Fruit fly (Drosophila melanogaster) whole organism, embryonic: ENCODE measurements around the gene ng2.
A peak's percentile ranks its signal among the peaks of the same experiment; 100 is the strongest.

Experiments
- Bdp1 ChIP-seq: fragments of 200-800 bp; sonication (Bioruptor generic); optimal IDR thresholded peaks from 3 replicates; lab custom pipeline; 2016; ENCODE audit warnings: missing biosample characterization, missing genetic modification characterization
- Blimp-1 ChIP-seq: fragments of 200-800 bp; sonication (Bioruptor generic); optimal IDR thresholded peaks from 3 replicates; lab custom pipeline; 2018; ENCODE audit warnings: missing biosample characterization, missing genetic modification characterization, mild to moderate bottlenecking, moderate library complexity, missing genetic modification reagents
- CG10209 ChIP-seq: fragments of 200-800 bp; sonication (Bioruptor generic); optimal IDR thresholded peaks from 3 replicates; lab custom pipeline; 2017; ENCODE audit warnings: missing biosample characterization, mild to moderate bottlenecking, missing genetic modification characterization, missing genetic modification reagents
- CG11504 ChIP-seq: fragments of 200-800 bp; sonication (Bioruptor generic); optimal IDR thresholded peaks from 3 replicates; lab custom pipeline; 2019; ENCODE audit warnings: missing biosample characterization, mild to moderate bottlenecking, missing genetic modification characterization, moderate library complexity
- CG13624 ChIP-seq: fragments of 200-800 bp; sonication (Bioruptor generic); optimal IDR thresholded peaks from 2 replicates; lab custom pipeline; 2016; ENCODE audit warnings: missing biosample characterization, missing genetic modification characterization
- CG14050 ChIP-seq: fragments of 200-800 bp; sonication (Bioruptor generic); IDR thresholded peaks from 3 replicates; pipeline ENCODE4 v1.3.6; 2022; ENCODE audit warnings: missing biosample characterization, missing genetic modification characterization
- CG18599 ChIP-seq: fragments of 200-800 bp; sonication (Bioruptor generic); optimal IDR thresholded peaks from 3 replicates; lab custom pipeline; 2017; ENCODE audit warnings: missing biosample characterization, missing genetic modification characterization, mild to moderate bottlenecking, moderate library complexity, missing genetic modification reagents
- CG2678 ChIP-seq: fragments of 200-800 bp; sonication (Bioruptor generic); optimal IDR thresholded peaks from 3 replicates; lab custom pipeline; 2019; ENCODE audit warnings: missing biosample characterization, mild to moderate bottlenecking, missing genetic modification characterization, moderate library complexity
- CG3281 ChIP-seq: fragments of 200-800 bp; sonication (Bioruptor generic); optimal IDR thresholded peaks from 3 replicates; lab custom pipeline; 2017; ENCODE audit warnings: missing biosample characterization, mild to moderate bottlenecking, missing genetic modification characterization
- CG34376 ChIP-seq: fragments of 200-800 bp; sonication (Bioruptor generic); optimal IDR thresholded peaks from 2 replicates; lab custom pipeline; 2018; ENCODE audit warnings: missing biosample characterization, mild to moderate bottlenecking, missing genetic modification characterization
- CG7839 ChIP-seq: fragments of 200-800 bp; sonication (Bioruptor generic); optimal IDR thresholded peaks from 3 replicates; lab custom pipeline; 2018; ENCODE audit warnings: missing biosample characterization, mild to moderate bottlenecking, missing genetic modification characterization, moderate library complexity
- CG8924 ChIP-seq: fragments of 200-800 bp; optimal IDR thresholded peaks from 3 replicates; lab custom pipeline; 2019; ENCODE audit warnings: missing biosample characterization, mild to moderate bottlenecking, missing genetic modification characterization, moderate library complexity
- CG9215 ChIP-seq: fragments of 200-800 bp; sonication (Bioruptor generic); IDR thresholded peaks from 2 replicates; pipeline ENCODE4 v1.3.6; 2022; ENCODE audit warnings: missing biosample characterization, missing genetic modification characterization
- CG9727 ChIP-seq: fragments of 200-800 bp; sonication (Bioruptor generic); optimal IDR thresholded peaks from 3 replicates; lab custom pipeline; 2017; ENCODE audit warnings: missing biosample characterization, mild to moderate bottlenecking, missing genetic modification characterization
- Camta ChIP-seq: fragments of 200-800 bp; sonication (Bioruptor generic); optimal IDR thresholded peaks from 2 replicates; lab custom pipeline; 2016; ENCODE audit warnings: missing biosample characterization, missing genetic modification characterization
- CkIIα-i1 ChIP-seq: fragments of 200-800 bp; sonication (Bioruptor generic); IDR thresholded peaks from 2 replicates; pipeline ENCODE4 v1.3.6; 2022; ENCODE audit warnings: missing biosample characterization, missing genetic modification characterization
- CoRest ChIP-seq: fragments of 200-800 bp; sonication (Bioruptor generic); optimal IDR thresholded peaks from 3 replicates; lab custom pipeline; 2018; ENCODE audit warnings: missing biosample characterization, mild to moderate bottlenecking, missing genetic modification characterization, moderate library complexity
- Fer1 ChIP-seq: fragments of 200-800 bp; sonication (Bioruptor generic); optimal IDR thresholded peaks from 2 replicates; lab custom pipeline; 2017; ENCODE audit warnings: missing biosample characterization, mild to moderate bottlenecking, missing genetic modification characterization
- H2.0 ChIP-seq: fragments of 200-800 bp; sonication (Bioruptor generic); IDR thresholded peaks from 2 replicates; pipeline ENCODE4 v1.3.6; 2022; ENCODE audit warnings: missing biosample characterization, missing genetic modification characterization
- HLH3B ChIP-seq: fragments of 200-800 bp; sonication (Bioruptor generic); IDR thresholded peaks from 2 replicates; pipeline ENCODE4 v1.3.6; 2022; ENCODE audit warnings: missing biosample characterization, missing genetic modification characterization
- Hey ChIP-seq: fragments of 200-800 bp; sonication (Bioruptor generic); optimal IDR thresholded peaks from 3 replicates; lab custom pipeline; 2018; ENCODE audit warnings: missing biosample characterization, mild to moderate bottlenecking, missing genetic modification characterization
- Jarid2 ChIP-seq: fragments of 200-800 bp; sonication (Bioruptor generic); optimal IDR thresholded peaks from 3 replicates; lab custom pipeline; 2017; ENCODE audit warnings: mild to moderate bottlenecking, missing biosample characterization, missing genetic modification reagents, missing genetic modification characterization
- Mad ChIP-seq: fragments of 200-800 bp; sonication (Bioruptor generic); optimal IDR thresholded peaks from 2 replicates; lab custom pipeline; 2016; ENCODE audit warnings: missing biosample characterization, missing genetic modification characterization
- Meics ChIP-seq: fragments of 200-800 bp; sonication (Bioruptor generic); optimal IDR thresholded peaks from 2 replicates; lab custom pipeline; 2017; ENCODE audit warnings: missing biosample characterization, mild to moderate bottlenecking, missing genetic modification characterization
- Myb ChIP-seq: fragments of 200-800 bp; sonication (Bioruptor generic); optimal IDR thresholded peaks from 2 replicates; lab custom pipeline; 2016; ENCODE audit warnings: missing biosample characterization, missing genetic modification characterization
- Neu2 ChIP-seq: fragments of 200-800 bp; sonication (Bioruptor generic); optimal IDR thresholded peaks from 3 replicates; lab custom pipeline; 2016; ENCODE audit warnings: missing biosample characterization, missing genetic modification characterization, borderline replicate concordance
- Trl ChIP-seq, 3 experiments: fragments of >200 bp in 2 of 3; fragments of 200-800 bp in 1 of 3; sonication (Bioruptor generic) in 1 of 3; optimal IDR thresholded peaks; 2 replicates in 1 of 3; 3 replicates in 2 of 3; lab custom pipeline; 2016 to 2017; ENCODE audit warnings: missing biosample characterization in 1 of 3, missing genetic modification characterization in 1 of 3
- Usf ChIP-seq: fragments of 200-800 bp; sonication (Bioruptor generic); optimal IDR thresholded peaks from 2 replicates; lab custom pipeline; 2017; ENCODE audit warnings: missing genotype, missing biosample characterization, missing genetic modification characterization
- dmrt99B ChIP-seq: fragments of 200-800 bp; sonication (Bioruptor generic); optimal IDR thresholded peaks from 2 replicates; lab custom pipeline; 2018; ENCODE audit warnings: missing biosample characterization, mild to moderate bottlenecking, missing genetic modification characterization, moderate library complexity
- gcm ChIP-seq: fragments of 200-800 bp; sonication (Bioruptor generic); optimal IDR thresholded peaks from 2 replicates; lab custom pipeline; 2019; ENCODE audit warnings: missing biosample characterization, mild to moderate bottlenecking, missing genetic modification characterization, moderate library complexity
- grau ChIP-seq: fragments of 200-800 bp; optimal IDR thresholded peaks from 3 replicates; lab custom pipeline; 2019; ENCODE audit warnings: missing biosample characterization, mild to moderate bottlenecking, missing genetic modification characterization, moderate library complexity
- grn ChIP-seq: fragments of 200-800 bp; sonication (Bioruptor generic); optimal IDR thresholded peaks from 3 replicates; lab custom pipeline; 2017; ENCODE audit warnings: missing biosample characterization, missing genetic modification characterization
- gsb ChIP-seq: fragments of 200-800 bp; sonication (Bioruptor generic); IDR thresholded peaks from 2 replicates; pipeline ENCODE4 v1.3.6; 2022; ENCODE audit warnings: missing biosample characterization, missing genetic modification characterization
- insv ChIP-seq, 2 experiments: fragments of 200-800 bp; sonication (Bioruptor generic); optimal IDR thresholded peaks; 3 replicates each; lab custom pipeline; 2016 to 2018; ENCODE audit warnings: missing biosample characterization in 2 of 2, missing genetic modification characterization in 2 of 2
- knrl ChIP-seq: fragments of 200-800 bp; sonication (Bioruptor generic); IDR thresholded peaks from 3 replicates; pipeline ENCODE4 v1.3.6; 2022; ENCODE audit warnings: missing biosample characterization, missing genetic modification characterization; ENCODE audit not compliant: partially characterized antibody
- lab ChIP-seq: fragments of 200-800 bp; sonication (Bioruptor generic); optimal IDR thresholded peaks from 3 replicates; lab custom pipeline; 2017; ENCODE audit warnings: missing biosample characterization, missing genetic modification characterization, mild to moderate bottlenecking, moderate library complexity, missing genetic modification reagents
- lola ChIP-seq, 3 experiments: fragments of >200 bp in 2 of 3; fragments of 200-800 bp in 1 of 3; sonication (Bioruptor generic) in 1 of 3; optimal IDR thresholded peaks; 2 replicates each; lab custom pipeline; 2017 to 2019; ENCODE audit warnings: missing biosample characterization in 3 of 3, missing genetic modification characterization in 3 of 3, mild to moderate bottlenecking in 1 of 3, moderate library complexity in 1 of 3
- mam ChIP-seq: fragments of 200-800 bp; sonication (Bioruptor generic); optimal IDR thresholded peaks from 3 replicates; lab custom pipeline; 2016; ENCODE audit warnings: missing biosample characterization, missing genetic modification characterization
- slbo ChIP-seq: fragments of 200-800 bp; sonication (Bioruptor generic); IDR thresholded peaks from 2 replicates; pipeline ENCODE4 v1.3.6; 2022; ENCODE audit warnings: missing biosample characterization, missing genetic modification characterization
- sqz ChIP-seq: fragments of 200-800 bp; sonication (Bioruptor generic); optimal IDR thresholded peaks from 3 replicates; lab custom pipeline; 2018; ENCODE audit warnings: missing biosample characterization, mild to moderate bottlenecking, missing genetic modification characterization
- zfh2 ChIP-seq: fragments of 200-800 bp; sonication (Bioruptor generic); optimal IDR thresholded peaks from 2 replicates; lab custom pipeline; 2016; ENCODE audit warnings: missing biosample characterization, missing genetic modification characterization

ng2 gene

dm6 chrX:3244120-3244519, 3.7 kb upstream of the ng2 start, which contains the start of gene ng4:
ng4 (minus strand) TSS chrX:3244220.
- TF ChIP-seq CG9215: no peak
- TF ChIP-seq CkIIα-i1 (GFP tag; lab: Robert Waterston, UW): no peak
- TF ChIP-seq, all 482 proteins: peak for 0

dm6 chrX:3241984-3242462, 1.7 kb upstream of the ng2 start, which contains the start of the genes ng3 and ng1:
ng3 (minus strand) TSS chrX:3242084.
ng1 (plus strand) TSS chrX:3242412.
- no peak for TF ChIP-seq Neu2
- no peak for TF ChIP-seq sqz (GFP tag; lab: Kevin White, UChicago)
- TF ChIP-seq gcm (GFP tag; lab: Kevin White, UChicago): no peak
- no peak for TF ChIP-seq CG14050 (GFP tag; lab: Robert Waterston, UW)
- TF ChIP-seq Mad (GFP tag; lab: Kevin White, UChicago): no peak
- no peak for TF ChIP-seq Bdp1 (GFP tag; lab: Kevin White, UChicago)
- no peak for TF ChIP-seq CG9727 (GFP tag; lab: Kevin White, UChicago)
- no peak for TF ChIP-seq Usf (GFP tag; lab: Kevin White, UChicago)
- no peak for TF ChIP-seq grn (GFP tag; lab: Kevin White, UChicago)
- no peak for TF ChIP-seq gsb (GFP tag; lab: Robert Waterston, UW)

- TF ChIP-seq zfh2 (GFP tag; lab: Kevin White, UChicago): no peak
- peak; percentile 12 for TF ChIP-seq CG3281 (GFP tag; lab: Kevin White, UChicago)
- TF ChIP-seq HLH3B (GFP tag; lab: Robert Waterston, UW): no peak
These were observed 3.8 kb downstream of the ng2 start, which contains the start of gene CG14265 for dm6 chrX:3236586-3236985. CG14265 (minus strand) TSS chrX:3236686.

dm6 chrX:3233683-3234082, 6.7 kb downstream of the ng2 start:
- peak; percentile 8 for TF ChIP-seq dmrt99B
- TF ChIP-seq lab (GFP tag; lab: Kevin White, UChicago): peak; percentile 64
- no peak for TF ChIP-seq insv (GFP tag; optimal IDR thresholded peaks at IDR 0.05; lab: Kevin White, UChicago)
- TF ChIP-seq CG2678 (tag; lab: Kevin White, UChicago): peak; percentile 38
- TF ChIP-seq CG18599: peak; percentile 59
- TF ChIP-seq Meics: peak; percentile 28
- no peak for TF ChIP-seq CG9215
- peak; percentile 26 for TF ChIP-seq CG3281 (GFP tag; lab: Kevin White, UChicago)
- TF ChIP-seq CG7839: peak; percentile 9
- TF ChIP-seq grau (tag; lab: Kevin White, UChicago): peak; percentile 3
- peak; percentile 32 for TF ChIP-seq Fer1 (GFP tag; lab: Kevin White, UChicago)
- TF ChIP-seq H2.0 (GFP tag; lab: Robert Waterston, UW): no peak
- no peak for TF ChIP-seq CG34376
- TF ChIP-seq CG11504 (tag; lab: Kevin White, UChicago): peak; percentile 20
- TF ChIP-seq CoRest (tag; lab: Kevin White, UChicago): no peak

dm6 chrX:3205887-3206794, 34.2 kb downstream of the ng2 start:
- TF ChIP-seq Hey: no peak
- TF ChIP-seq slbo (GFP tag; lab: Robert Waterston, UW): peak; percentile 77
- TF ChIP-seq CG13624 (GFP tag; lab: Kevin White, UChicago): peak; percentile 70
- no peak for TF ChIP-seq lola (GFP tag; optimal IDR thresholded peaks at IDR 0.05; lab: Kevin White, UChicago)
- peak in 1 of 2 experiments; percentile 3 for TF ChIP-seq Trl (optimal IDR thresholded peaks at IDR 0.05; lab: Kevin White, UChicago)
- peak; percentile 81 for TF ChIP-seq Trl (GFP tag; optimal IDR thresholded peaks at IDR 0.05; lab: Kevin White, UChicago)
- peak; percentile 43 for TF ChIP-seq CG10209 (GFP tag; lab: Kevin White, UChicago)
- TF ChIP-seq CG8924 (tag; lab: Kevin White, UChicago): peak; percentile 43
- peak; percentile 29 for TF ChIP-seq Camta
- peak; percentile 58 for TF ChIP-seq Blimp-1 (GFP tag; lab: Kevin White, UChicago)
- TF ChIP-seq mam (GFP tag; lab: Kevin White, UChicago): peak; percentile 71
- no peak for TF ChIP-seq knrl (GFP tag; lab: Robert Waterston, UW)
- TF ChIP-seq Myb (GFP tag; lab: Kevin White, UChicago): peak; percentile 52
- no peak for TF ChIP-seq Jarid2 (GFP tag; lab: Kevin White, UChicago)
